Fruit fly (Drosophila melanogaster): ENCODE data around the gene Cog4.

DNA sequence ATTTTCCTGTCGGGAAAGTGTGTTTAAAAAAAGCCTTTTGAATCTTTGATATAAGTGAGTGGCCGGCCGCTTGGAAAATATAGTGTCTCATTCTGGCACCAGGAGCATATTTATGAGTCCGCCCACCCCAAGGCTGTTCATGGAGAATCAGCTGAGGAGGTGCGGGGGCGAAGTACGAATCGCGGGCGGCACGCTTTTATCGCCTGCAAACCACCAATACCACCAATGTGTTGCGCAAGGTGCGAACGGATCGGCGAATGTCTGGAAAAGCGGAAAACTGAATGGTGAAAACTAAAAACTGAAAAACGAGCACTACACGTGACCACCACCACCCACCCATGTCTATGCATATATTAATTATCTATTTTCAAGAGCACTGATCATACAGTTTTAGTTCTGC, 19.4 kb downstream of the Cog4 start:
- no peak for TF ChIP-seq CG10348 (GFP tag; IDR thresholded peaks at IDR 0.05)
- no peak for TF ChIP-seq Pif1B (GFP tag; optimal IDR thresholded peaks at IDR 0.05)
- no peak for TF ChIP-seq Pif1A (GFP tag; optimal IDR thresholded peaks at IDR 0.05)
